Fruit fly (Drosophila melanogaster) whole organism, adult: ENCODE data around the gene Tat.

Experiments
- CG11617 ChIP-seq: fragments of 200-800 bp; sonication (Bioruptor generic); optimal IDR thresholded peaks from 2 replicates; lab custom pipeline; 2017; ENCODE audit warnings: mild to moderate bottlenecking, missing biosample characterization, missing genetic modification reagents, missing genetic modification characterization
- CG12768 ChIP-seq: fragments of 200-800 bp; sonication (Bioruptor generic); optimal IDR thresholded peaks from 2 replicates; lab custom pipeline; 2017; ENCODE audit warnings: missing biosample characterization, missing genetic modification characterization, mild to moderate bottlenecking, moderate library complexity, missing genetic modification reagents
- CG14711 ChIP-seq: fragments of 200-800 bp; sonication (Bioruptor generic); optimal IDR thresholded peaks from 2 replicates; lab custom pipeline; 2018; ENCODE audit warnings: missing biosample characterization, mild to moderate bottlenecking, missing genetic modification characterization, moderate library complexity
- CG1620 ChIP-seq: fragments of 200-800 bp; sonication (Bioruptor generic); optimal IDR thresholded peaks from 2 replicates; lab custom pipeline; 2016; ENCODE audit warnings: missing biosample characterization, missing genetic modification characterization
- CG33017 ChIP-seq: fragments of 200-800 bp; sonication (Bioruptor generic); optimal IDR thresholded peaks from 2 replicates; lab custom pipeline; 2018; ENCODE audit warnings: missing biosample characterization, mild to moderate bottlenecking, missing genetic modification characterization, moderate library complexity
- CG5204 ChIP-seq: fragments of 200-800 bp; sonication (Bioruptor generic); optimal IDR thresholded peaks from 2 replicates; lab custom pipeline; 2016; ENCODE audit warnings: missing biosample characterization, missing genetic modification characterization
- CG7045 ChIP-seq: fragments of 200-800 bp; sonication (Bioruptor generic); optimal IDR thresholded peaks from 2 replicates; lab custom pipeline; 2017; ENCODE audit warnings: missing biosample characterization, mild to moderate bottlenecking, missing genetic modification characterization
- CG7101 ChIP-seq: fragments of 200-800 bp; sonication (Bioruptor generic); optimal IDR thresholded peaks from 2 replicates; lab custom pipeline; 2018; ENCODE audit warnings: missing biosample characterization, mild to moderate bottlenecking, missing genetic modification characterization, moderate library complexity
- Clk ChIP-seq: fragments of 200-800 bp; sonication (Bioruptor generic); optimal IDR thresholded peaks from 2 replicates; lab custom pipeline; 2017; ENCODE audit warnings: missing biosample characterization, missing genetic modification characterization
- Crg-1 ChIP-seq: fragments of 200-800 bp; sonication (Bioruptor generic); optimal IDR thresholded peaks from 2 replicates; lab custom pipeline; 2016; ENCODE audit warnings: missing biosample characterization, missing genetic modification characterization
- Hr96 ChIP-seq: fragments of 200-800 bp; sonication (Bioruptor generic); optimal IDR thresholded peaks from 2 replicates; lab custom pipeline; 2016; ENCODE audit warnings: missing biosample characterization, missing genetic modification characterization
- Mnt ChIP-seq: fragments of 200-800 bp; sonication (Bioruptor generic); optimal IDR thresholded peaks from 2 replicates; lab custom pipeline; 2016; ENCODE audit warnings: missing biosample characterization, mild to moderate bottlenecking, missing genetic modification characterization
- bab1 ChIP-seq: fragments of 200-800 bp; sonication (Bioruptor generic); optimal IDR thresholded peaks from 3 replicates; lab custom pipeline; 2019; ENCODE audit warnings: missing biosample characterization, mild to moderate bottlenecking, missing genetic modification characterization, moderate library complexity
- cic ChIP-seq: fragments of 200-800 bp; sonication (Bioruptor generic); optimal IDR thresholded peaks from 2 replicates; lab custom pipeline; 2017; ENCODE audit warnings: missing biosample characterization, mild to moderate bottlenecking, missing genetic modification characterization, moderate library complexity
- cnc ChIP-seq, 2 experiments: fragments of >200 bp; optimal IDR thresholded peaks; 2 replicates each; lab custom pipeline; 2017
- kay ChIP-seq: fragments of 200-800 bp; sonication (Bioruptor generic); peaks from one replicate; lab custom pipeline; 2016; ENCODE audit warnings: missing biosample characterization, missing genetic modification characterization, borderline replicate concordance
- ovo ChIP-seq: fragments of 200-800 bp; sonication (Bioruptor generic); optimal IDR thresholded peaks from 2 replicates; lab custom pipeline; 2016; ENCODE audit warnings: missing biosample characterization, missing genetic modification characterization
- pad ChIP-seq: fragments of 200-800 bp; sonication (Bioruptor generic); optimal IDR thresholded peaks from 3 replicates; lab custom pipeline; 2017; ENCODE audit warnings: missing biosample characterization, missing genetic modification characterization, mild to moderate bottlenecking, moderate library complexity, missing genetic modification reagents
- tj ChIP-seq: fragments of 200-800 bp; sonication (Bioruptor generic); optimal IDR thresholded peaks from 3 replicates; lab custom pipeline; 2017; ENCODE audit warnings: missing biosample characterization, mild to moderate bottlenecking, missing genetic modification characterization, moderate library complexity
- toe ChIP-seq: fragments of 200-800 bp; sonication (Bioruptor generic); optimal IDR thresholded peaks from 2 replicates; lab custom pipeline; 2016; ENCODE audit warnings: missing biosample characterization, missing genetic modification characterization

Tat gene

DNA sequence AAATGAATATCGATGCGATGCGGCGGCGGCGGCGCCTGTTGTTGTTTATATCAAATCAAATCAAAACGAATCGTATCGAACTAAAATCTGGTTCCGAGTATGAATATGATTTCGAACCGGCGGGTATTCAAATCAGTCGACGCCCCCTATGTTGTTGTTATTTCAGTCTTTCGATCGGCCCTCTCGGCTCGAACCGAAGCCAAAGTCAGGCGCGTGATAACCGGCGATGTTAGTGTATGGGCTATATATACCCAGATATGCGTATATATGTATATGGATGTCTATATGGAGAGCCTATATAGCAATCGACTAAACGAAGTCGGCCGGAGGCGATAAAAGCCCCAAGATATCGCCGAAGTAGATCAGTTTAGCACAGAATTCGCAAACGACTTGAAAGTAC is at the start of gene Tat, which contains the start of gene CG46317:
Gene Tat (plus strand): TSS at position 361 of the 400 bp plus-strand sequence.
Gene CG46317 (plus strand): TSS at position 361 of the 400 bp plus-strand sequence.
- no peak for TF ChIP-seq Clk (GFP tag; lab: Kevin White, UChicago)
- TF ChIP-seq CG14711 (tag; lab: Kevin White, UChicago), result no peak
- no peak for TF ChIP-seq Crg-1
- TF ChIP-seq CG33017 (tag; lab: Kevin White, UChicago), result no peak
- TF ChIP-seq ovo (GFP tag; lab: Kevin White, UChicago), result no peak
- no peak for TF ChIP-seq cnc (optimal IDR thresholded peaks at IDR 0.05; lab: Kevin White, UChicago)
- TF ChIP-seq toe (GFP tag; lab: Kevin White, UChicago), result no peak
- no peak for TF ChIP-seq Hr96 (GFP tag; lab: Kevin White, UChicago)
- TF ChIP-seq kay (GFP tag; lab: Kevin White, UChicago), result no peak
- TF ChIP-seq tj (GFP tag; lab: Kevin White, UChicago), result no peak
- TF ChIP-seq CG7101 (tag; lab: Kevin White, UChicago), result no peak
- TF ChIP-seq CG1620, result no peak
- TF ChIP-seq cic (GFP tag; lab: Kevin White, UChicago), result no peak
- no peak for TF ChIP-seq CG11617
- no peak for TF ChIP-seq CG7045
- TF ChIP-seq Mnt, result no peak
- no peak for TF ChIP-seq CG12768 (GFP tag; lab: Kevin White, UChicago)

DNA sequence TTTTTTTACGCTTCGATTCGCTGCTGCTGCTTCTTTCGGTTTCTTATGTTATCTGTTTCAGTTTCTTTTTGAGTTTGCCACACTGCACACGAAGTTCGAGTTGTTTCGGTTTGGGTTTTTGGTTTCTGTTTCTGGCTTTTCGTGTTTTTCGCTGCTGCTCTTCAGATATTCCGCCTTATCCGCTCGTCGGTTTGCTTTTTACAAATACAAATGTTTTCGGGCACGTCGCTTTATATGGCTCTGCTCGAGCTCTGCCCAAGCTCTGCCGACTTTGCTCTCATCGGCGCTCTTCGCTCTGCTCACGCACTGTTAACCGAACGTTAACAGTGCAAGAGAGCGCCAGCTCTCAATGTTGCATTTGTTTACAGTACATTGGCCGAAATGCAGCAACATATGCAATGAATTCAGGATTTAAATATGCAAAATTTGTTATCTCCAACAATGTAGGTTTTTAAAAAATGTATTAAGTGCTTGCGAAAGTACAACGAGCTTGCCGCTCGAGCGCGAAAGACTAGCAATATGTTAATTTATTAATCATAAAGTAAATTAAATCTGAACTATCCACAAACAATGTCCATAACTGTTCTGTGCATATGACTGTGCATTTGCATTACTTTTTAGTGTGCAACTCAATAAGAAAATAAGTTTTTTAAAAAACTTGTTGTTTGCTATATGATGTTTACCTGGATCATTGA is 49.6 kb upstream of the Tat start:
- TF ChIP-seq Hr96 (GFP tag; lab: Kevin White, UChicago), result no peak
- no peak for TF ChIP-seq CG14711 (tag; lab: Kevin White, UChicago)
- peak; percentile 1 for TF ChIP-seq tj (GFP tag; lab: Kevin White, UChicago)
- no peak for TF ChIP-seq CG12768 (GFP tag; lab: Kevin White, UChicago)

DNA sequence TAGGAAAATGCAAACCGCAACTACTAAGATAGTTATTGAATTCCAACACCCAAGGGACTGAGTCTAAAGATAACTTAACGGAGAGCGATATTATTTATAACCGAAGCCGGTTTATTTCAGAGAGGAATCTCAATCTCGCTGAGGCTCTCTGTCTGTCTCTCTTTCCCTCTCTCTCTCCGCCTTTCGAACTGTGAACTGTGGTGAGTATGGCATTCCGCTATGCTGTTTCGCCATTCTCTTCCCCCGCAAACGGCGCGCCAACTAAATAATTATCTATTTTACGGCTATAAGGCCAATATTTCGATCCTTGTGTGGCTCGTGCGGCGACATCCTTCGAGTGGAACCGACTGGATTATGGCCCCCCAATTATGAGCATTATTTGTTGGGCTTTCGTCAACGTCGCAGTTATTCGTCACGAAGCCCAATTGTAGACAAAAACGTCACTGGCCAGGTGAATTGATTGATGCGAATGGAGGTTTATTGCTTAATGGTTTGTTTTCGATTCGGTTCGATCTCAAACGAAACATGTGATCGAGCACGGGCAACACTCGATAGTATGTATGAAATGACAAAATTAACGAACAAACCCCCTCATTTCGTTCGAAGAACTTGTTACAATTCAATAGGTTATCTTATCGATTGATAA is 48.8 kb upstream of the Tat start:
- TF ChIP-seq pad, result peak; percentile 48
- TF ChIP-seq kay (GFP tag; lab: Kevin White, UChicago), result peak; percentile 42
- TF ChIP-seq ovo (GFP tag; lab: Kevin White, UChicago), result peak; percentile 52
- no peak for TF ChIP-seq CG14711 (tag; lab: Kevin White, UChicago)

DNA sequence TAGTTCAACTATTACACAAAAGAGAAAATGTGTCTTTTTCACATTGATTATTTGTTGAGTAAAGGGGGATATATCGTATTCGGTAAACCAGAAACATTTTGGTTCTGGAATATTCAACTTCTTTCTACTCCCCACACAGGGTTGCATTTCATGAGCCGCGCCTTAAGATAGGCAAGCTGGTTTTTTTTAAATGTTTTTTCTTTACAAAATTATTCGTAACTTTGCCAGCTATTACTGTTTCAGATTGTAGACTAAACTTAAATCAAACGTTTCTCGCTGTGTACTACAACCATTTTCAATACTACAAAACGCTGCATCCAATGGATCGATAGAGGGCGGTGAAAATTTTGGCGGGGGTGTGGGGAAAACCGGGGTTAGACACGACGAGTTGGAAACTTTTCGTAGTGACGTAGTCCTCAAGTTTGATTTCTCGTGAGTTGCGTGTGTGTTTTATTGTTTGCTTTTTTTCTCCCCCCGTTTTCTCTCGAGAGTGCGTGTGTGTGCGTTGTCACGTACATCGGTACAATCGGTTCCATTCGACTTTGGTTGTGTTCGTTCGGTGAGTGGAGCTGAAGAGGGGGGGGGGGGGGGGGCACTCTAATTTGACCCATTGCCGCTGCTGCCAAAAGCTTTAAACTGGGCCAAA is 47.4 kb upstream of the Tat start:
- TF ChIP-seq cnc (optimal IDR thresholded peaks at IDR 0.05; lab: Kevin White, UChicago), result no peak
- TF ChIP-seq Clk (GFP tag; lab: Kevin White, UChicago), result no peak
- TF ChIP-seq CG11617, result no peak
- TF ChIP-seq tj (GFP tag; lab: Kevin White, UChicago), result peak; percentile 35
- TF ChIP-seq ovo (GFP tag; lab: Kevin White, UChicago), result no peak

DNA sequence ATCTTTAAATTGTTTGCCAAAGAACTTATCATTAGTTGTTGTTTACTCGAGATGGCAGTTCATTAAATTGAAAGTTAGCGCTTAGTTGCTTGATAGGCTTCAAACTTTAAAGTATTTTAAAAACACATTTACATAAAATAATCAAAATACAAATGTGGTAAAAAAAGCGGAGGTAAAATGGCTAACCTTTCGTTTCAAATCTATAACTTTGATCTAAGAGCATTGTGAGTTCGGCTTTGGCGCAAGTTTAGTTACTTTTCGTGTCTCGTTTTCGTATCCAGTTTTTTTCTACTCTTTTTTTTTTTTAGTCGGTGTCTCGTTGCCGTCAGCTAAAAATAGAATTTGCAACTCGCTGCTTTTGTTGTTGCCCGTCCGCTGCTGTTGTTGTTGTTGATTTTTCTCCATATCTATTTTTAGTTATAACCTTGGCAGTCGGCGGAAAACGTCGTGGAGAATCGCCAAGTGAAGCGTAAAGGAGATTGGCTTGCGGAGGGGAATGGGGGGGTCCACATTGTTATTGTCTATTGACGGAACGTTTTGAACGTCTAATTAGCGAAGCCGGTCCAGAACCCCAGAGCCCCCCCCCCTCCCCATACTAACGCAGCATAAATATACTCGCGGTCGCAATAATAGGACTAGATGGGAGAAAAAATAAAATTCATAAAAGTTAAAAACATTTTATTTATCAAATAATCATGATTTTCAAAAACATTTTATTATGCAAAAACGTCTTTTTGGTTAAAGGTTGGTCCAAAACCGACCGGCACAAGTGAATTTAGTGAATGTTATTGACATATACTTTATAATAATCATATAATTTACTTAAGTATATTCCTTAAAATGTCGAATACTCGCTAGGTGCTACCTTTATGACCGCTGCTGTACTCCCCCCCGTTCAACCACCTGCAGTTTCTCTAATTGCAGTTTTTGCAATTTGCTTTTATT is 46.2 kb upstream of the Tat start:
- peak; percentile 24 for TF ChIP-seq toe (GFP tag; lab: Kevin White, UChicago)
- peak; percentile 83 for TF ChIP-seq CG33017 (tag; lab: Kevin White, UChicago)
- no peak for TF ChIP-seq cic (GFP tag; lab: Kevin White, UChicago)
- peak; percentile 76 for TF ChIP-seq CG12768 (GFP tag; lab: Kevin White, UChicago)
- no peak for TF ChIP-seq Crg-1
- TF ChIP-seq ovo (GFP tag; lab: Kevin White, UChicago), result peak; percentile 7
- no peak for TF ChIP-seq Mnt
- TF ChIP-seq Hr96 (GFP tag; lab: Kevin White, UChicago), result peak; percentile 17
- peak; percentile 78 for TF ChIP-seq CG14711 (tag; lab: Kevin White, UChicago)
- peak; percentile 64 for TF ChIP-seq pad
- peak; percentile 68 for TF ChIP-seq CG11617
- no peak for TF ChIP-seq CG1620
- peak; percentile 59 for TF ChIP-seq kay (GFP tag; lab: Kevin White, UChicago)
- TF ChIP-seq CG7045, result peak; percentile 88
- peak; percentile 56 for TF ChIP-seq Clk (GFP tag; lab: Kevin White, UChicago)
- TF ChIP-seq tj (GFP tag; lab: Kevin White, UChicago), result peak; percentile 76
- no peak for TF ChIP-seq cnc (optimal IDR thresholded peaks at IDR 0.05; lab: Kevin White, UChicago)
- peak; percentile 47 for TF ChIP-seq bab1 (GFP tag; lab: Kevin White, UChicago)
- peak; percentile 86 for TF ChIP-seq CG7101 (tag; lab: Kevin White, UChicago)
- TF ChIP-seq CG5204, result peak; percentile 33
